Fruit fly (Drosophila melanogaster) whole organism, embryonic: Measurements from ENCODE around the gene Gale.

ENCODE experiments used
- BEAF-32 ChIP-seq: fragments of 200-800 bp; sonication (Bioruptor generic); optimal IDR thresholded peaks from 3 replicates; lab custom pipeline; 2017; ENCODE audit warnings: missing biosample characterization, missing genetic modification characterization, mild to moderate bottlenecking, moderate library complexity, missing genetic modification reagents
- CG11093 ChIP-seq: fragments of 200-800 bp; sonication (Bioruptor generic); IDR thresholded peaks from 3 replicates; pipeline ENCODE4 v1.3.6; 2022; ENCODE audit warnings: missing biosample characterization, missing genetic modification characterization
- CG12391 ChIP-seq: fragments of 200-800 bp; sonication (Bioruptor generic); optimal IDR thresholded peaks from 3 replicates; lab custom pipeline; 2018; ENCODE audit warnings: missing biosample characterization, mild to moderate bottlenecking, missing genetic modification characterization, moderate library complexity
- CG13624 ChIP-seq: fragments of 200-800 bp; sonication (Bioruptor generic); optimal IDR thresholded peaks from 2 replicates; lab custom pipeline; 2016; ENCODE audit warnings: missing biosample characterization, missing genetic modification characterization
- CG14050 ChIP-seq: fragments of 200-800 bp; sonication (Bioruptor generic); IDR thresholded peaks from 3 replicates; pipeline ENCODE4 v1.3.6; 2022; ENCODE audit warnings: missing biosample characterization, missing genetic modification characterization
- CG14441 ChIP-seq: fragments of 200-800 bp; sonication (Bioruptor generic); IDR thresholded peaks from 2 replicates; pipeline ENCODE4 v1.3.6; 2022; ENCODE audit warnings: missing biosample characterization, missing genetic modification characterization
- CG14860 ChIP-seq: fragments of 200-800 bp; sonication (Bioruptor generic); IDR thresholded peaks from 3 replicates; pipeline ENCODE4 v1.3.6; 2022; ENCODE audit warnings: missing biosample characterization, missing genetic modification characterization; ENCODE audit not compliant: partially characterized antibody
- CG1647 ChIP-seq: fragments of 200-800 bp; sonication (Bioruptor generic); optimal IDR thresholded peaks from 3 replicates; lab custom pipeline; 2016; ENCODE audit warnings: missing biosample characterization, missing genetic modification characterization
- CG17612 ChIP-seq: fragments of 200-800 bp; sonication (Bioruptor generic); IDR thresholded peaks from 2 replicates; pipeline ENCODE4 v1.3.6; 2022; ENCODE audit warnings: missing biosample characterization, missing genetic modification characterization
- CG17912 ChIP-seq: fragments of 200-800 bp; sonication (Bioruptor generic); optimal IDR thresholded peaks from 2 replicates; lab custom pipeline; 2018; ENCODE audit warnings: missing biosample characterization, mild to moderate bottlenecking, missing genetic modification characterization
- CG2129 ChIP-seq: fragments of 200-800 bp; sonication (Bioruptor generic); IDR thresholded peaks from 2 replicates; pipeline ENCODE4 v1.3.6; 2022; ENCODE audit warnings: missing biosample characterization, missing genetic modification characterization; ENCODE audit not compliant: partially characterized antibody
- CG2678 ChIP-seq: fragments of 200-800 bp; sonication (Bioruptor generic); optimal IDR thresholded peaks from 3 replicates; lab custom pipeline; 2019; ENCODE audit warnings: missing biosample characterization, mild to moderate bottlenecking, missing genetic modification characterization, moderate library complexity
- CG31224 ChIP-seq: fragments of 200-800 bp; sonication (Bioruptor generic); IDR thresholded peaks from 2 replicates; pipeline ENCODE4 v1.3.6; 2022; ENCODE audit warnings: missing biosample characterization, missing genetic modification characterization
- CG32767 ChIP-seq: fragments of 200-800 bp; sonication (Bioruptor generic); IDR thresholded peaks from 2 replicates; pipeline ENCODE4 v1.3.6; 2022; ENCODE audit warnings: missing biosample characterization, missing genetic modification characterization
- CG3407 ChIP-seq: fragments of 200-800 bp; sonication (Bioruptor generic); optimal IDR thresholded peaks from 2 replicates; lab custom pipeline; 2018; ENCODE audit warnings: missing biosample characterization, mild to moderate bottlenecking, missing genetic modification characterization
- CG7271 ChIP-seq: fragments of 200-800 bp; sonication (Bioruptor generic); optimal IDR thresholded peaks from 2 replicates; lab custom pipeline; 2018; ENCODE audit warnings: missing biosample characterization, mild to moderate bottlenecking, missing genetic modification characterization, moderate library complexity
- D ChIP-seq, 2 experiments: fragments of 200-800 bp in 1 of 2; fragments of >200 bp in 1 of 2; sonication (Bioruptor generic) in 1 of 2; optimal IDR thresholded peaks; 2 replicates in 1 of 2; 3 replicates in 1 of 2; lab custom pipeline; 2017; ENCODE audit warnings: mild to moderate bottlenecking in 1 of 2, missing biosample characterization in 1 of 2, missing genetic modification characterization in 1 of 2, missing genetic modification reagents in 1 of 2
- ERR ChIP-seq: fragments of 200-800 bp; sonication (Bioruptor generic); optimal IDR thresholded peaks from 2 replicates; lab custom pipeline; 2016; ENCODE audit warnings: missing biosample characterization, missing genetic modification characterization
- Elba2 ChIP-seq: fragments of 200-800 bp; sonication (Bioruptor generic); optimal IDR thresholded peaks from 3 replicates; lab custom pipeline; 2016; ENCODE audit warnings: missing biosample characterization, missing genetic modification characterization
- HLH3B ChIP-seq: fragments of 200-800 bp; sonication (Bioruptor generic); IDR thresholded peaks from 2 replicates; pipeline ENCODE4 v1.3.6; 2022; ENCODE audit warnings: missing biosample characterization, missing genetic modification characterization
- Hey ChIP-seq: fragments of 200-800 bp; sonication (Bioruptor generic); optimal IDR thresholded peaks from 3 replicates; lab custom pipeline; 2018; ENCODE audit warnings: missing biosample characterization, mild to moderate bottlenecking, missing genetic modification characterization
- HmgD ChIP-seq: fragments of 200-800 bp; sonication (Bioruptor generic); optimal IDR thresholded peaks from 3 replicates; lab custom pipeline; 2016; ENCODE audit warnings: missing biosample characterization, missing genetic modification characterization
- Nf-YA ChIP-seq: fragments of 200-800 bp; sonication (Bioruptor generic); IDR thresholded peaks from 2 replicates; pipeline ENCODE4 v1.3.6; 2022; ENCODE audit warnings: missing biosample characterization, missing genetic modification characterization
- Nf-YB ChIP-seq: fragments of 200-800 bp; sonication (Bioruptor generic); optimal IDR thresholded peaks from 3 replicates; lab custom pipeline; 2019; ENCODE audit warnings: missing biosample characterization, mild to moderate bottlenecking, missing genetic modification characterization, moderate library complexity
- Opbp ChIP-seq: fragments of 200-800 bp; sonication (Bioruptor generic); IDR thresholded peaks from 3 replicates; pipeline ENCODE4 v1.3.6; 2022; ENCODE audit warnings: missing biosample characterization, missing genetic modification characterization; ENCODE audit not compliant: partially characterized antibody
- Poxn ChIP-seq: fragments of 200-800 bp; sonication (Bioruptor generic); IDR thresholded peaks from 2 replicates; pipeline ENCODE4 v1.3.6; 2022; ENCODE audit warnings: missing biosample characterization, missing genetic modification characterization
- Ssrp ChIP-seq: fragments of 200-800 bp; sonication (Bioruptor generic); optimal IDR thresholded peaks from 2 replicates; lab custom pipeline; 2018; ENCODE audit warnings: missing biosample characterization, mild to moderate bottlenecking, missing genetic modification characterization, moderate library complexity
- Trl ChIP-seq, 3 experiments: fragments of >200 bp in 2 of 3; fragments of 200-800 bp in 1 of 3; sonication (Bioruptor generic) in 1 of 3; optimal IDR thresholded peaks; 2 replicates in 1 of 3; 3 replicates in 2 of 3; lab custom pipeline; 2016 to 2017; ENCODE audit warnings: missing biosample characterization in 1 of 3, missing genetic modification characterization in 1 of 3
- Vsx1 ChIP-seq: fragments of 200-800 bp; sonication (Bioruptor generic); optimal IDR thresholded peaks from 2 replicates; lab custom pipeline; 2017; ENCODE audit warnings: missing biosample characterization, mild to moderate bottlenecking, missing genetic modification characterization, missing genetic modification reagents
- abd-A ChIP-seq: fragments of 200-800 bp; sonication (Bioruptor generic); optimal IDR thresholded peaks from 3 replicates; lab custom pipeline; 2019; ENCODE audit warnings: missing biosample characterization, mild to moderate bottlenecking, missing genetic modification characterization, moderate library complexity
- amos ChIP-seq: fragments of 200-800 bp; sonication (Bioruptor generic); IDR thresholded peaks from 2 replicates; pipeline ENCODE4 v1.3.6; 2022; ENCODE audit warnings: missing biosample characterization, missing genetic modification characterization; ENCODE audit not compliant: partially characterized antibody
- bcd ChIP-seq: fragments of 200-800 bp; sonication (Bioruptor generic); optimal IDR thresholded peaks from 2 replicates; lab custom pipeline; 2017; ENCODE audit warnings: missing biosample characterization, mild to moderate bottlenecking, missing genetic modification characterization
- chif ChIP-seq, 2 experiments: fragments of 200-800 bp; sonication (Bioruptor generic); optimal IDR thresholded peaks; 3 replicates each; lab custom pipeline; 2016; ENCODE audit warnings: missing biosample characterization in 2 of 2, missing genetic modification characterization in 2 of 2
- corto ChIP-seq: fragments of 200-800 bp; sonication (Bioruptor generic); optimal IDR thresholded peaks from 2 replicates; lab custom pipeline; 2016; ENCODE audit warnings: missing biosample characterization, mild to moderate bottlenecking, missing genetic modification characterization, moderate library complexity
- danr ChIP-seq: fragments of 200-800 bp; sonication (Bioruptor generic); IDR thresholded peaks from 2 replicates; pipeline ENCODE4 v1.3.6; 2022; ENCODE audit warnings: missing biosample characterization, missing genetic modification characterization
- exex ChIP-seq: fragments of 200-800 bp; sonication (Bioruptor generic); optimal IDR thresholded peaks from 4 replicates; lab custom pipeline; 2018; ENCODE audit warnings: missing biosample characterization, mild to moderate bottlenecking, missing genetic modification characterization, moderate library complexity
- lmd ChIP-seq: fragments of 200-800 bp; sonication (Bioruptor generic); IDR thresholded peaks from 2 replicates; pipeline ENCODE4 v1.3.6; 2022; ENCODE audit warnings: missing biosample characterization, missing genetic modification characterization
- mld ChIP-seq: fragments of 200-800 bp; sonication (Bioruptor generic); IDR thresholded peaks from 3 replicates; pipeline ENCODE4 v1.3.6; 2022; ENCODE audit warnings: missing biosample characterization, missing genetic modification characterization; ENCODE audit not compliant: partially characterized antibody
- phol ChIP-seq: fragments of 200-800 bp; sonication (Bioruptor generic); optimal IDR thresholded peaks from 3 replicates; lab custom pipeline; 2018; ENCODE audit warnings: missing biosample characterization, mild to moderate bottlenecking, missing genetic modification characterization, moderate library complexity
- ro ChIP-seq: fragments of 200-800 bp; sonication (Bioruptor generic); IDR thresholded peaks from 2 replicates; pipeline ENCODE4 v1.3.6; 2022; ENCODE audit warnings: missing biosample characterization, missing genetic modification characterization
- run ChIP-seq: fragments of 200-800 bp; sonication (Bioruptor generic); optimal IDR thresholded peaks from 3 replicates; lab custom pipeline; 2018; ENCODE audit warnings: missing biosample characterization, mild to moderate bottlenecking, missing genetic modification characterization
- sim ChIP-seq: fragments of 200-800 bp; sonication (Bioruptor generic); IDR thresholded peaks from 2 replicates; pipeline ENCODE4 v1.3.6; 2022; ENCODE audit warnings: missing biosample characterization, missing genetic modification characterization
- so ChIP-seq: fragments of 200-800 bp; sonication (Bioruptor generic); IDR thresholded peaks from 3 replicates; pipeline ENCODE4 v1.3.6; 2022; ENCODE audit warnings: missing biosample characterization, missing genetic modification characterization
- sob ChIP-seq: fragments of 200-800 bp; sonication (Bioruptor generic); IDR thresholded peaks from 2 replicates; pipeline ENCODE4 v1.3.6; 2022; ENCODE audit warnings: missing biosample characterization, missing genetic modification characterization
- trh ChIP-seq: fragments of 200-800 bp; sonication (Bioruptor generic); optimal IDR thresholded peaks from 2 replicates; lab custom pipeline; 2016; ENCODE audit warnings: missing biosample characterization, missing genetic modification characterization
- wdn ChIP-seq: fragments of 200-800 bp; sonication (Bioruptor generic); IDR thresholded peaks from 2 replicates; pipeline ENCODE4 v1.3.6; 2022; ENCODE audit warnings: missing biosample characterization, missing genetic modification characterization
- wek ChIP-seq: fragments of 200-800 bp; sonication (Bioruptor generic); optimal IDR thresholded peaks from 3 replicates; lab custom pipeline; 2018; ENCODE audit warnings: missing biosample characterization, mild to moderate bottlenecking, missing genetic modification characterization, moderate library complexity

The Gale gene

dm6 chr3L:626498-627369, 21.6 kb upstream of the Gale start (continued):
- TF ChIP-seq CG7271 (tag; lab: Kevin White, UChicago) = no peak
- TF ChIP-seq CG13624 = no peak
- TF ChIP-seq sob = 0 out of 2 replicates have a peak, but pooled peaks have one; percentile 23
- no peak for TF ChIP-seq Nf-YA (GFP tag; lab: Robert Waterston, UW)
- TF ChIP-seq amos (GFP tag; lab: Robert Waterston, UW) = no peak
- TF ChIP-seq Hey (tag; lab: Kevin White, UChicago) = no peak
- TF ChIP-seq Vsx1 = no peak
- peak in 1 of 2 experiments; percentile 13 for TF ChIP-seq chif (GFP tag; optimal IDR thresholded peaks at IDR 0.05; lab: Kevin White, UChicago)
- TF ChIP-seq Elba2 (GFP tag; lab: Kevin White, UChicago) = no peak
- TF ChIP-seq so (GFP tag; lab: Robert Waterston, UW) = no peak
- no peak for TF ChIP-seq trh (GFP tag; lab: Kevin White, UChicago)
- no peak for TF ChIP-seq Poxn (GFP tag; lab: Robert Waterston, UW)
- no peak for TF ChIP-seq HmgD
- no peak; the same call in 2 of the 3 replicates for TF ChIP-seq CG11093 (GFP tag; lab: Robert Waterston, UW)
- no peak for TF ChIP-seq ERR (GFP tag; lab: Kevin White, UChicago)
- peak; percentile 13 for TF ChIP-seq CG1647
- no peak for TF ChIP-seq run (tag; lab: Kevin White, UChicago)
- no peak for TF ChIP-seq D (optimal IDR thresholded peaks at IDR 0.05; lab: Kevin White, UChicago)
- TF ChIP-seq D (GFP tag; optimal IDR thresholded peaks at IDR 0.05; lab: Kevin White, UChicago) = no peak
- no peak for TF ChIP-seq BEAF-32 (GFP tag; lab: Kevin White, UChicago)
- peak; percentile 38; the same call in 1 of the 2 replicates for TF ChIP-seq wdn (GFP tag; lab: Robert Waterston, UW)
- TF ChIP-seq Trl (optimal IDR thresholded peaks at IDR 0.05; lab: Kevin White, UChicago) = peak; percentile 35 to 81
- no peak for TF ChIP-seq Trl (GFP tag; optimal IDR thresholded peaks at IDR 0.05; lab: Kevin White, UChicago)
- no peak for TF ChIP-seq CG14860 (GFP tag; lab: Robert Waterston, UW)
- no peak for TF ChIP-seq Opbp (GFP tag; lab: Robert Waterston, UW)
- peak; percentile 52 for TF ChIP-seq bcd (GFP tag; lab: Kevin White, UChicago)
- TF ChIP-seq CG14050 (GFP tag; lab: Robert Waterston, UW) = peak; percentile 23; the same call in 1 of the 3 replicates
- TF ChIP-seq sim (GFP tag; lab: Robert Waterston, UW) = 0 out of 2 replicates have a peak, but pooled peaks have one; percentile 18
- peak; percentile 45 for TF ChIP-seq Ssrp (tag; lab: Kevin White, UChicago)
- no peak for TF ChIP-seq CG2129 (GFP tag; lab: Robert Waterston, UW)
- TF ChIP-seq HLH3B (GFP tag; lab: Robert Waterston, UW) = peak; percentile 12; the same call in 1 of the 2 replicates
- TF ChIP-seq CG2678 (tag; lab: Kevin White, UChicago) = peak; percentile 54
- peak; percentile 64 for TF ChIP-seq abd-A (tag; lab: Kevin White, UChicago)
- TF ChIP-seq CG3407 (GFP tag; lab: Kevin White, UChicago) = no peak
- TF ChIP-seq exex (tag; lab: Kevin White, UChicago) = peak; percentile 69
- TF ChIP-seq CG31224 = peak; percentile 45; the same call in 1 of the 2 replicates
- peak; percentile 15 for TF ChIP-seq CG12391 (tag; lab: Kevin White, UChicago)
- 0 out of 2 replicates have a peak, but pooled peaks have one; percentile 6 for TF ChIP-seq danr
- peak; percentile 51 for TF ChIP-seq phol
- no peak for TF ChIP-seq wek (GFP tag; lab: Kevin White, UChicago)
- TF ChIP-seq lmd = peak; percentile 69
- no peak for TF ChIP-seq ro (GFP tag; lab: Robert Waterston, UW)
- TF ChIP-seq CG14441 (GFP tag; lab: Robert Waterston, UW) = peak; percentile 63; the same call in 1 of the 2 replicates
- TF ChIP-seq CG17912 (GFP tag; lab: Kevin White, UChicago) = no peak
- no peak for TF ChIP-seq corto
- TF ChIP-seq Nf-YB (GFP tag; lab: Kevin White, UChicago) = peak; percentile 14
- peak; percentile 37; the same call in 1 of the 2 replicates for TF ChIP-seq CG17612 (GFP tag; lab: Robert Waterston, UW)
- peak; percentile 26; the same call in 1 of the 2 replicates for TF ChIP-seq CG32767
- TF ChIP-seq mld (GFP tag; lab: Robert Waterston, UW) = no peak
